Fruit fly (Drosophila melanogaster) whole organism, embryonic: ENCODE measurements around the gene CG12078.

Source experiments
- Atf-2 ChIP-seq: fragments of 200-800 bp; sonication (Bioruptor generic); optimal IDR thresholded peaks from 2 replicates; lab custom pipeline; 2016; ENCODE audit warnings: missing biosample characterization, missing genetic modification characterization
- Atf6 ChIP-seq: fragments of 200-800 bp; sonication (Bioruptor generic); IDR thresholded peaks from 2 replicates; pipeline ENCODE4 v1.3.6; 2022; ENCODE audit warnings: missing biosample characterization, missing genetic modification characterization
- CG12155 ChIP-seq: fragments of 200-800 bp; sonication (Bioruptor generic); optimal IDR thresholded peaks from 3 replicates; lab custom pipeline; 2016; ENCODE audit warnings: missing biosample characterization, missing genetic modification characterization
- CG12219 ChIP-seq: fragments of 200-800 bp; sonication (Bioruptor generic); optimal IDR thresholded peaks from 3 replicates; lab custom pipeline; 2018; ENCODE audit warnings: missing biosample characterization, mild to moderate bottlenecking, missing genetic modification characterization
- CG1602 ChIP-seq: fragments of 200-800 bp; sonication (Bioruptor generic); optimal IDR thresholded peaks from 3 replicates; lab custom pipeline; 2016; ENCODE audit warnings: missing biosample characterization, missing genetic modification characterization
- CG1603 ChIP-seq: fragments of 200-800 bp; sonication (Bioruptor generic); optimal IDR thresholded peaks from 2 replicates; lab custom pipeline; 2019; ENCODE audit warnings: missing biosample characterization, mild to moderate bottlenecking, missing genetic modification characterization, moderate library complexity
- CG16863 ChIP-seq: fragments of 200-800 bp; sonication (Bioruptor generic); optimal IDR thresholded peaks from 3 replicates; lab custom pipeline; 2016; ENCODE audit warnings: missing biosample characterization, missing genetic modification characterization
- CG17361 ChIP-seq: fragments of 200-800 bp; sonication (Bioruptor generic); IDR thresholded peaks from 3 replicates; pipeline ENCODE4 v1.3.6; 2022; ENCODE audit warnings: missing biosample characterization, missing genetic modification characterization
- CG1832 ChIP-seq: fragments of 200-800 bp; sonication (Bioruptor generic); optimal IDR thresholded peaks from 2 replicates; lab custom pipeline; 2017; ENCODE audit warnings: missing biosample characterization, mild to moderate bottlenecking, missing genetic modification characterization, inconsistent platforms
- CG30020 ChIP-seq: fragments of 200-800 bp; optimal IDR thresholded peaks from 2 replicates; lab custom pipeline; 2019; ENCODE audit warnings: missing biosample characterization, mild to moderate bottlenecking, missing genetic modification characterization, moderate library complexity
- CG3163 ChIP-seq: fragments of 200-800 bp; sonication (Bioruptor generic); optimal IDR thresholded peaks from 3 replicates; lab custom pipeline; 2016; ENCODE audit warnings: missing biosample characterization, missing genetic modification characterization
- CG34376 ChIP-seq: fragments of 200-800 bp; sonication (Bioruptor generic); optimal IDR thresholded peaks from 2 replicates; lab custom pipeline; 2018; ENCODE audit warnings: missing biosample characterization, mild to moderate bottlenecking, missing genetic modification characterization
- CG3847 ChIP-seq: fragments of 200-800 bp; sonication (Bioruptor generic); IDR thresholded peaks from 2 replicates; pipeline ENCODE4 v1.3.6; 2022; ENCODE audit warnings: missing biosample characterization, missing genetic modification characterization
- CG4328 ChIP-seq: fragments of 200-800 bp; sonication (Bioruptor generic); optimal IDR thresholded peaks from 3 replicates; lab custom pipeline; 2017; ENCODE audit warnings: missing biosample characterization, missing genetic modification reagents, missing genetic modification characterization
- CG6654 ChIP-seq: fragments of 200-800 bp; sonication (Bioruptor generic); optimal IDR thresholded peaks from 2 replicates; lab custom pipeline; 2017; ENCODE audit warnings: missing biosample characterization, mild to moderate bottlenecking, missing genetic modification characterization
- CG7786 ChIP-seq: fragments of 200-800 bp; sonication (Bioruptor generic); optimal IDR thresholded peaks from 2 replicates; lab custom pipeline; 2016; ENCODE audit warnings: missing biosample characterization, missing genetic modification characterization
- CG8359 ChIP-seq: fragments of 200-800 bp; sonication (Bioruptor generic); optimal IDR thresholded peaks from 2 replicates; lab custom pipeline; 2017; ENCODE audit warnings: missing biosample characterization, mild to moderate bottlenecking, missing genetic modification characterization, borderline replicate concordance
- CG8765 ChIP-seq: fragments of 200-800 bp; sonication (Bioruptor generic); IDR thresholded peaks from 2 replicates; pipeline ENCODE4 v1.3.6; 2022; ENCODE audit warnings: missing biosample characterization, missing genetic modification characterization
- CrebB ChIP-seq: fragments of 200-800 bp; sonication (Bioruptor generic); optimal IDR thresholded peaks from 3 replicates; lab custom pipeline; 2018; ENCODE audit warnings: missing biosample characterization, mild to moderate bottlenecking, missing genetic modification characterization
- Dek ChIP-seq: fragments of 200-800 bp; sonication (Bioruptor generic); optimal IDR thresholded peaks from 3 replicates; lab custom pipeline; 2019; ENCODE audit warnings: missing biosample characterization, mild to moderate bottlenecking, missing genetic modification characterization, moderate library complexity
- Doc3 ChIP-seq: fragments of 200-800 bp; sonication (Bioruptor generic); IDR thresholded peaks from 3 replicates; pipeline ENCODE4 v1.3.6; 2022; ENCODE audit warnings: missing biosample characterization, missing genetic modification characterization; ENCODE audit not compliant: partially characterized antibody
- E2f2 ChIP-seq: fragments of 200-800 bp; sonication (Bioruptor generic); IDR thresholded peaks from 2 replicates; pipeline ENCODE4 v1.3.6; 2022; ENCODE audit warnings: missing biosample characterization, missing genetic modification characterization
- H2.0 ChIP-seq: fragments of 200-800 bp; sonication (Bioruptor generic); IDR thresholded peaks from 2 replicates; pipeline ENCODE4 v1.3.6; 2022; ENCODE audit warnings: missing biosample characterization, missing genetic modification characterization
- Mad ChIP-seq: fragments of 200-800 bp; sonication (Bioruptor generic); optimal IDR thresholded peaks from 2 replicates; lab custom pipeline; 2016; ENCODE audit warnings: missing biosample characterization, missing genetic modification characterization
- Max ChIP-seq: fragments of 200-800 bp; sonication (Bioruptor generic); optimal IDR thresholded peaks from 2 replicates; lab custom pipeline; 2016; ENCODE audit warnings: missing biosample characterization, mild to moderate bottlenecking, missing genetic modification characterization
- Med ChIP-seq: fragments of 200-800 bp; sonication (Bioruptor generic); peaks from one replicate; lab custom pipeline; 2016; ENCODE audit warnings: missing biosample characterization, missing genetic modification characterization, mild to moderate bottlenecking, inconsistent platforms, moderate library complexity
- Nf-YA ChIP-seq: fragments of 200-800 bp; sonication (Bioruptor generic); IDR thresholded peaks from 2 replicates; pipeline ENCODE4 v1.3.6; 2022; ENCODE audit warnings: missing biosample characterization, missing genetic modification characterization
- Pdp1 ChIP-seq, 2 experiments: fragments of 200-800 bp; sonication (Bioruptor generic); optimal IDR thresholded peaks; 3 replicates each; lab custom pipeline; 2016; ENCODE audit warnings: missing biosample characterization in 2 of 2, missing genetic modification characterization in 2 of 2, mild to moderate bottlenecking in 1 of 2, moderate library complexity in 1 of 2
- Side ChIP-seq: fragments of 200-800 bp; sonication (Bioruptor generic); optimal IDR thresholded peaks from 2 replicates; lab custom pipeline; 2016; ENCODE audit warnings: missing biosample characterization, missing genetic modification characterization
- Trl ChIP-seq, 3 experiments: fragments of >200 bp in 2 of 3; fragments of 200-800 bp in 1 of 3; sonication (Bioruptor generic) in 1 of 3; optimal IDR thresholded peaks; 2 replicates in 1 of 3; 3 replicates in 2 of 3; lab custom pipeline; 2016 to 2017; ENCODE audit warnings: missing biosample characterization in 1 of 3, missing genetic modification characterization in 1 of 3
- Xrp1 ChIP-seq: fragments of 200-800 bp; sonication (Bioruptor generic); IDR thresholded peaks from 2 replicates; pipeline ENCODE4 v1.3.6; 2022; ENCODE audit warnings: missing biosample characterization, missing genetic modification characterization
- da ChIP-seq: fragments of 200-800 bp; sonication (Bioruptor generic); optimal IDR thresholded peaks from 2 replicates; lab custom pipeline; 2016; ENCODE audit warnings: missing biosample characterization, missing genetic modification characterization
- dmrt99B ChIP-seq: fragments of 200-800 bp; sonication (Bioruptor generic); optimal IDR thresholded peaks from 2 replicates; lab custom pipeline; 2018; ENCODE audit warnings: missing biosample characterization, mild to moderate bottlenecking, missing genetic modification characterization, moderate library complexity
- ems ChIP-seq: fragments of 200-800 bp; sonication (Bioruptor generic); optimal IDR thresholded peaks from 3 replicates; lab custom pipeline; 2016; ENCODE audit warnings: missing biosample characterization, missing genetic modification characterization
- fd64A ChIP-seq: fragments of 200-800 bp; sonication (Bioruptor generic); optimal IDR thresholded peaks from 3 replicates; lab custom pipeline; 2018; ENCODE audit warnings: missing biosample characterization, mild to moderate bottlenecking, missing genetic modification characterization
- gem ChIP-seq: fragments of 200-800 bp; sonication (Bioruptor generic); optimal IDR thresholded peaks from 2 replicates; lab custom pipeline; 2019; ENCODE audit warnings: missing biosample characterization, mild to moderate bottlenecking, missing genetic modification characterization, moderate library complexity
- gsb ChIP-seq: fragments of 200-800 bp; sonication (Bioruptor generic); IDR thresholded peaks from 2 replicates; pipeline ENCODE4 v1.3.6; 2022; ENCODE audit warnings: missing biosample characterization, missing genetic modification characterization
- mirr ChIP-seq: fragments of 200-800 bp; sonication (Bioruptor generic); optimal IDR thresholded peaks from 3 replicates; lab custom pipeline; 2018; ENCODE audit warnings: missing biosample characterization, mild to moderate bottlenecking, missing genetic modification characterization
- nmo ChIP-seq: fragments of 200-800 bp; sonication (Bioruptor generic); optimal IDR thresholded peaks from 2 replicates; lab custom pipeline; 2018; ENCODE audit warnings: missing biosample characterization, mild to moderate bottlenecking, missing genetic modification characterization, moderate library complexity
- odd ChIP-seq: fragments of 200-800 bp; sonication (Bioruptor generic); optimal IDR thresholded peaks from 2 replicates; lab custom pipeline; 2017; ENCODE audit warnings: missing biosample characterization, mild to moderate bottlenecking, missing genetic modification characterization
- onecut ChIP-seq: fragments of 200-800 bp; sonication (Bioruptor generic); IDR thresholded peaks from 2 replicates; pipeline ENCODE4 v1.3.6; 2022; ENCODE audit warnings: missing biosample characterization, missing genetic modification characterization
- pan ChIP-seq, 4 experiments: fragments of >200 bp in 3 of 4; fragments of 200-800 bp in 1 of 4; sonication (Bioruptor generic) in 1 of 4; optimal IDR thresholded peaks in 3 of 4; IDR thresholded peaks in 1 of 4; 2 replicates each; pipeline versions ENCODE4 v1.3.6 to Lab custom; 2017 to 2022; ENCODE audit warnings: missing biosample characterization in 2 of 4, missing genetic modification characterization in 2 of 4, mixed read lengths in 1 of 4
- pita ChIP-seq: fragments of 200-800 bp; sonication (Bioruptor generic); optimal IDR thresholded peaks from 2 replicates; lab custom pipeline; 2017; ENCODE audit warnings: missing biosample characterization, mild to moderate bottlenecking, missing genetic modification characterization
- pzg ChIP-seq: fragments of 200-800 bp; sonication (Bioruptor generic); optimal IDR thresholded peaks from 3 replicates; lab custom pipeline; 2018; ENCODE audit warnings: missing biosample characterization, mild to moderate bottlenecking, missing genetic modification characterization, moderate library complexity
- sima ChIP-seq: fragments of 200-800 bp; sonication (Bioruptor generic); optimal IDR thresholded peaks from 2 replicates; lab custom pipeline; 2016; ENCODE audit warnings: missing biosample characterization, missing genetic modification characterization
- slbo ChIP-seq: fragments of 200-800 bp; sonication (Bioruptor generic); IDR thresholded peaks from 2 replicates; pipeline ENCODE4 v1.3.6; 2022; ENCODE audit warnings: missing biosample characterization, missing genetic modification characterization
- stc ChIP-seq: fragments of 200-800 bp; sonication (Bioruptor generic); IDR thresholded peaks from 2 replicates; pipeline ENCODE4 v1.3.6; 2022; ENCODE audit warnings: missing biosample characterization, missing genetic modification characterization
- toy ChIP-seq: fragments of 200-800 bp; sonication (Bioruptor generic); IDR thresholded peaks from 2 replicates; pipeline ENCODE4 v1.3.6; 2022; ENCODE audit warnings: missing biosample characterization, missing genetic modification characterization
- yki ChIP-seq: fragments of >200 bp; optimal IDR thresholded peaks from 3 replicates; lab custom pipeline; 2018

CG12078 gene

DNA sequence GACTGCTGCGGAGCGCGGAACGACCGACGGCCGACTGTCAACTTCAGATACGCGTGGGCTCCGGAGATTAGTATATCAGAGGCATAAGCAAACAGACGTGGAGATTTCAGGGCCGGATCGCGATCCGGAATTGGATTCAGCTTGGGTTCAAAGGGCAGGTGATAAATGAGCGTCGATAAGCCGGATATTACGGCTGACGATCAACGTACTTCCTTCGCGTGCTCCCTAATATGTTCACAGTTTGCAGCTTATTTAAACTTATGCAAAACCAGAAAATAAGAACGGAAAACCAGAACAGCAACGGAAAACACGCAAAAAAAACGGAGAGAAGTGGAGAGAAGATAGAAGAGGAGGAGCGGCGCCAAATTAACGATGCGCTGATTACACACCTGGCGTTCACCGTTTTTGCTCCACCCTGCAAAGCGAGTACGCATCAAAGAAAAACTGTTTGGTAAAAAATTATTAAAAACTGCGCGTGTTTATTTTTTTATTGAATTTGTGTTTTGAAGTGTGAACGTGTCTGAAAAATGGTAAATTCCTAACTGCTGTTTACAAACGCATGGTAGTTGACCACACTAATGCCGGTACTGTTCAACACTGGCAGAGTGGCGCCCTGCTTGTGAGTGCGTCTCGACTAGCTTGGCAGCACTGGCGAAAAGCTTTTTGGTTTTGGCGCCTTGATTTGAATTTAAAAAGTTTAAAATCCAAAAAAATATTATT lies 4.9 kb downstream of the CG12078 start, which contains the start of gene CG17746 (continued):
- TF ChIP-seq CG34376 (GFP tag; lab: Kevin White, UChicago), result peak; percentile 53
- TF ChIP-seq CG8765 (GFP tag; lab: Robert Waterston, UW), result no peak
- TF ChIP-seq Med (GFP tag; lab: Kevin White, UChicago), result peak; percentile 92
- peak; percentile 48 for TF ChIP-seq ems
- TF ChIP-seq nmo, result peak; percentile 43
- TF ChIP-seq Max (GFP tag; lab: Kevin White, UChicago), result peak; percentile 41
- peak; percentile 25 for TF ChIP-seq da (GFP tag; lab: Kevin White, UChicago)
- peak; percentile 99 for TF ChIP-seq pzg (GFP tag; lab: Kevin White, UChicago)
- no peak for TF ChIP-seq dmrt99B
- TF ChIP-seq toy (GFP tag; lab: Robert Waterston, UW), result no peak
- no peak for TF ChIP-seq CG16863 (GFP tag; lab: Kevin White, UChicago)
- TF ChIP-seq gem (tag; lab: Kevin White, UChicago), result no peak
- TF ChIP-seq gsb (GFP tag; lab: Robert Waterston, UW), result no peak
- TF ChIP-seq CG17361 (GFP tag; lab: Robert Waterston, UW), result no peak; the same call in 2 of the 3 replicates
- TF ChIP-seq CG12219 (GFP tag; lab: Kevin White, UChicago), result no peak
- no peak for TF ChIP-seq Nf-YA (GFP tag; lab: Robert Waterston, UW)
- TF ChIP-seq Xrp1 (GFP tag; lab: Robert Waterston, UW), result peak; percentile 31; the same call in 1 of the 2 replicates
- peak; percentile 15 for TF ChIP-seq CrebB (tag; lab: Kevin White, UChicago)
- peak; percentile 41 for TF ChIP-seq Mad
- peak in 1 of 2 experiments; percentile 63 for TF ChIP-seq Pdp1 (GFP tag; optimal IDR thresholded peaks at IDR 0.05; lab: Kevin White, UChicago)
- TF ChIP-seq pita (GFP tag; lab: Kevin White, UChicago), result peak; percentile 66
- TF ChIP-seq CG1832 (GFP tag; lab: Kevin White, UChicago), result no peak
- no peak for TF ChIP-seq sima (GFP tag; lab: Kevin White, UChicago)
- TF ChIP-seq CG3847 (GFP tag; lab: Robert Waterston, UW), result peak; percentile 91
- TF ChIP-seq mirr (GFP tag; lab: Kevin White, UChicago), result no peak
- peak; percentile 56 for TF ChIP-seq Side (GFP tag; lab: Kevin White, UChicago)
- TF ChIP-seq CG4328, result no peak
- no peak for TF ChIP-seq Doc3 (GFP tag; lab: Robert Waterston, UW)
- 0 out of 2 replicates have a peak, but pooled peaks have one; percentile 6 for TF ChIP-seq onecut
- no peak for TF ChIP-seq odd (GFP tag; lab: Kevin White, UChicago)
- no peak for TF ChIP-seq fd64A (GFP tag; lab: Kevin White, UChicago)
- no peak for TF ChIP-seq Atf6 (GFP tag; lab: Robert Waterston, UW)
- 0 out of 2 replicates have a peak, but pooled peaks have one; percentile 9 for TF ChIP-seq H2.0
- peak in 1 of 2 experiments; percentile 10 for TF ChIP-seq Trl (optimal IDR thresholded peaks at IDR 0.05; lab: Kevin White, UChicago)
- TF ChIP-seq Trl (GFP tag; optimal IDR thresholded peaks at IDR 0.05; lab: Kevin White, UChicago), result peak; percentile 38
- peak; percentile 42 for TF ChIP-seq CG12155 (GFP tag; lab: Kevin White, UChicago)
- no peak for TF ChIP-seq CG30020
- no peak for TF ChIP-seq pan (optimal IDR thresholded peaks at IDR 0.05; lab: Kevin White, UChicago)
- TF ChIP-seq pan (GFP tag; optimal IDR thresholded peaks at IDR 0.05 in 1 of 2, IDR thresholded peaks at IDR 0.05 in 1 of 2), result no peak
- peak; percentile 54 for TF ChIP-seq Dek (tag; lab: Kevin White, UChicago)
- no peak for TF ChIP-seq CG8359 (GFP tag; lab: Kevin White, UChicago)
- no peak for TF ChIP-seq Atf-2 (GFP tag; lab: Kevin White, UChicago)
- TF ChIP-seq CG1602 (GFP tag; lab: Kevin White, UChicago), result peak; percentile 11
- TF ChIP-seq CG3163 (GFP tag; lab: Kevin White, UChicago), result no peak
- TF ChIP-seq stc, result no peak
- peak; percentile 27 for TF ChIP-seq CG7786 (GFP tag; lab: Kevin White, UChicago)
- TF ChIP-seq slbo (GFP tag; lab: Robert Waterston, UW), result peak; percentile 76
- peak; percentile 99 for TF ChIP-seq E2f2
- TF ChIP-seq yki, result no peak
- TF ChIP-seq CG6654, result no peak
- TF ChIP-seq CG1603 (tag; lab: Kevin White, UChicago), result no peak
